Worm (Caenorhabditis elegans): ENCODE measurements around the gene txt-4.

Gene txt-4

DNA sequence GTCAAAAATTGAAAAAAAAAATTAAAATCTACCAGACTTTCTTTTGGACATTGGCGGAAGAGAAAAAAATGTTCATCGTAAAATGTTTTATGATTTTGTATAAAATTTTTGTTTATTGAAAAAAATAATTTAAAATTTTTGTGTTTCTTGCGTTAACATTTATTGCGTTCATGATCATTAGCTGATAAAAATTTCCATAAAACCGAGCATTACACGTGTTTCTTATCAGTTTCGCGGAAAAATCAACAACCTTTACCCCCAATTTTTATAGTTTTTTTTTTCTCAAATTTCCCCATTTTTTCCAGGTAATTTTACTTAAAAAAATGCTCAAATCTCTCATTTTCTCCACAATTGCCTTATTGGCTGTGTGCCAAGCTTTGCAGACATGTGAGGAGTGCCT, at the start of gene txt-4:
Gene txt-4, plus strand, starts transcription at position 324 of the 400 bp plus-strand sequence.
- TF ChIP-seq blmp-1 (tag; optimal IDR thresholded peaks at IDR 0.05) (no peak), sptf-1 (tag; optimal IDR thresholded peaks at IDR 0.05) (no peak), elt-2 (tag; optimal IDR thresholded peaks at IDR 0.05) (peak; percentile 55)

DNA sequence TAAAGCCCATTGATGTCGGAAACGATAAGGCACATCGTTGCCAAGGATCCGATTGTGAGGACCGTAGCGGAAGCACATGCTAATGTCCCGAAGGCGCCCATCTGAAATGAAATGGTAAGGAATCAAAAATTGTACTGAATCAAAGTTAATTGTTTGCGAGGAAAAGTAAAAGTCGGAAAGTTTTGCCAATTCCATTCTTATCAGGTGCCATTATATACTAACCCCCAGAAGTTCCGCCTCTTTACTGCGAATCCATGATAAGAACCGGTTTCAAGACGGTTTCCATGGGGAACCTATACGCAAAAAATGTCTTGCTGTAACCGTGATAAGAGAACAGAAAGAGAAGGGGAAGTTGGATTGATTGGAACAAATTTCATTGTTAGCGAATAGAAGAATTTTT, 49.7 kb upstream of the txt-4 start, which contains the start of gene col-106:
Gene col-106, minus strand, starts transcription at position 101 of the 400 bp plus-strand sequence.
- TF ChIP-seq lin-14 (GFP tag; optimal IDR thresholded peaks at IDR 0.05) (no peak), ceh-90 (tag; optimal IDR thresholded peaks at IDR 0.05) (no peak)

DNA sequence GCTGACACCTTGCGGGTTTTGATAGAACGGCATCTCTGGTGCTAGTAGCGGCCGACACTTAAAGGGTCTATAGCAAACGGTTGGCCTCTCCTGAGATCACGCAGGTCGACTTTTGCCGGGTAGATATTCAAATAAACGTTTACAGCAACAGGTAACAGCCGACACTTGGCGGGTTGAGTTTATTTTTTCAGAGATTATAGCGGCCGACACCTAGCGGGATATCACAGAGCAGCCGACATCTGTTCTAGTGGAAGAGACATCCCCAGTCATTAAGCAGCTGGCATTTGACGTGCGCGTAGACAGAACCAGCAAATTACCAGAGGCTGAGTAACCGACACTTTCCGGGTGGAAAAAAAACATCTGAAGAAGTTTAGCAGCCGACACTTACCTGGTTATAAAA, 48.9 kb upstream of the txt-4 start:
- TF ChIP-seq nhr-28 (tag; optimal IDR thresholded peaks at IDR 0.05) = no peak
- no peak for TF ChIP-seq mef-2 (tag; optimal IDR thresholded peaks at IDR 0.05)
- no peak for TF ChIP-seq nhr-12 (tag; optimal IDR thresholded peaks at IDR 0.05)
- no peak for TF ChIP-seq egl-13 (tag; optimal IDR thresholded peaks at IDR 0.05)
- TF ChIP-seq hlh-17 (GFP tag; optimal IDR thresholded peaks at IDR 0.05; ENCODE audit: borderline replicate concordance) = no peak
- TF ChIP-seq unc-86 (tag; optimal IDR thresholded peaks at IDR 0.05) = no peak
- no peak for TF ChIP-seq lin-15B (tag; optimal IDR thresholded peaks at IDR 0.05)
- no peak for TF ChIP-seq ceh-90 (tag; optimal IDR thresholded peaks at IDR 0.05)
- TF ChIP-seq fkh-8 (tag; optimal IDR thresholded peaks at IDR 0.05) = no peak
- TF ChIP-seq mab-9 (GFP tag; IDR thresholded peaks at IDR 0.05) = no peak
- no peak for TF ChIP-seq pag-3 (tag; optimal IDR thresholded peaks at IDR 0.05; ENCODE audit: borderline replicate concordance, insufficient read depth)

DNA sequence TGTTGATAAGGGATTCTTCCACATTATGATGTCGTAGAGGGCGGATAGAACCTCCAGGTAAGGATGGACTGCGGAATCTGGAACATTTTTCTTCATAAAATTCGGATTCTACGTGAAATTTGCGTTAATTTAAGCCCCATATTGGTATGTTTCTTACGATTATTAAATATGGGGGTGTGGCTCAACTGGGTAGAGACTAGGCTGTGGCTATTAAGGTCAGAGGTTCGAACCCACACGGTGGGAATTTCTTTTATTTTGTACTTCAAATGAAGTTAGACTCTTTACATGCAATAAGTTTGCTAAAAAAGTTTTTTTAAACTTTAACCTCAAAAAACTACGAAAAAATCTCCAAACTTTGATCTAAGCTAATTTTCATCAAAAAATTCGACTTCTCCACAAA, 44.9 kb upstream of the txt-4 start:
- TF ChIP-seq sup-37 (GFP tag; optimal IDR thresholded peaks at IDR 0.05) (no peak), lin-14 (GFP tag; optimal IDR thresholded peaks at IDR 0.05) (no peak), nhr-85 (tag) (no peak), pax-3 (tag; optimal IDR thresholded peaks at IDR 0.05) (no peak), C16A3.4 (tag; optimal IDR thresholded peaks at IDR 0.05) (no peak), zag-1 (tag; optimal IDR thresholded peaks at IDR 0.05) (no peak), nhr-84 (tag; optimal IDR thresholded peaks at IDR 0.05) (no peak), alr-1 (tag; optimal IDR thresholded peaks at IDR 0.05; ENCODE audit: borderline replicate concordance) (no peak), egl-27 (tag; optimal IDR thresholded peaks at IDR 0.05) (no peak)

DNA sequence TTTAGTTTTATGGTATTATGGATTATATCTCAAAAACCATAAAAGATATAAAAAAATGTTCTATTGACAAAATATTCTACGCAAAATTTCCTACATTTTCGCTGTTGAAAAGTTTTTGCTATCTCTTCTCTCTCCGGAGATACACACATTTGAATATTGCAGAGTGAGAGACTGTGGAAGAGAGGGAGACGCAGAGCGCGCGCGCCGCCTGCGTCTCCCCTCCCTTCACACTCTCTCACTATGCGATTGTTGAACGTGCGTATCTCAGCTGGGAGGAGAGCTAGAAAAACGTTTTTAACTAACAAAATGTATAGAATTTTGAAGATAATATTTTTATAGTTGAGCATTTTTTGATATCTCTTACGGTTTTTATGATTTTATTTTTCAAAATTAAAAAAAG, 41.3 kb upstream of the txt-4 start:
- TF ChIP-seq fkh-10 (GFP tag; optimal IDR thresholded peaks at IDR 0.05) (no peak), fkh-8 (tag; optimal IDR thresholded peaks at IDR 0.05) (no peak), tbx-2 (tag; optimal IDR thresholded peaks at IDR 0.05) (no peak), lir-3 (tag; optimal IDR thresholded peaks at IDR 0.05; ENCODE audit: poor library complexity) (no peak), efl-3 (GFP tag; optimal IDR thresholded peaks at IDR 0.05) (no peak)

DNA sequence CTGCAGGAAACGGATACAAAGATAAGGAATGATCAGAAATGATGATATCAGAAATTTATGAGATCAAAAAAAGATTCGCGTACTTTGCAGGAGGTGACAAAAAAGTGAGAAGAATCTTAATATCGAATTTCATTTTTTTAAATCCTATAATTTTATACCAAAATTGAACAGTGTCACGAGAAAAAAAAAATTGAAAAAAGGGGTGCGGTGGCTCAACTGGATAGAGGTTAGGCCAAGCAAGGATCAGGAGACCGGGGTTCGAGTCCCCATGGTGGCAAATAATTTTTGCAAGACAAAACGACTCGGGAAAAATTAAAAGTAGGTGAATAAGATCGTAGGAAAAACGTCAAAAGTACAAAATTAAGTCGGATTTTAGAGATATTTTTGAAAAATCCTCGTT, 40.0 kb upstream of the txt-4 start:
- TF ChIP-seq fkh-4 (tag; optimal IDR thresholded peaks at IDR 0.05; ENCODE audit: borderline replicate concordance) (no peak), nhr-28 (tag; optimal IDR thresholded peaks at IDR 0.05) (no peak), vab-15 (tag; optimal IDR thresholded peaks at IDR 0.05) (no peak), mdl-1 (tag; optimal IDR thresholded peaks at IDR 0.05) (no peak), unc-130 (tag; optimal IDR thresholded peaks at IDR 0.05) (no peak), hlh-17 (GFP tag; optimal IDR thresholded peaks at IDR 0.05; ENCODE audit: borderline replicate concordance) (no peak), nhr-84 (tag; optimal IDR thresholded peaks at IDR 0.05) (no peak)
